Worm (Caenorhabditis elegans): ENCODE data around the gene dhs-29.

- TF ChIP-seq unc-130 (GFP tag; optimal IDR thresholded peaks at IDR 0.05): no peak
- TF ChIP-seq cey-2 (tag; optimal IDR thresholded peaks at IDR 0.05; ENCODE audit: borderline replicate concordance, insufficient read depth): no peak
- no peak for TF ChIP-seq spr-1 (tag; optimal IDR thresholded peaks at IDR 0.05)
- no peak for TF ChIP-seq lsy-2 (tag; optimal IDR thresholded peaks at IDR 0.05)
- no peak for TF ChIP-seq nhr-6 (tag; optimal IDR thresholded peaks at IDR 0.05)
These were observed 48.2 kb upstream of the dhs-29 start for ce11 chrX:7712887-7713286.
